Fruit fly (Drosophila melanogaster) whole organism, pupa: ENCODE measurements around the gene Lcp65Ad.

Experiments
- CG10348 ChIP-seq: fragments of 200-800 bp; sonication (Bioruptor generic); IDR thresholded peaks from 2 replicates; pipeline ENCODE4 v1.3.6; 2022; ENCODE audit warnings: missing biosample characterization, missing genetic modification characterization
- CG13204 ChIP-seq: fragments of 200-800 bp; sonication (Bioruptor generic); optimal IDR thresholded peaks from 2 replicates; lab custom pipeline; 2018; ENCODE audit warnings: missing biosample characterization, mild to moderate bottlenecking, missing genetic modification characterization, moderate library complexity
- CG14655 ChIP-seq: fragments of 200-800 bp; sonication (Bioruptor generic); optimal IDR thresholded peaks from 3 replicates; lab custom pipeline; 2017; ENCODE audit warnings: mild to moderate bottlenecking, missing biosample characterization, missing genetic modification reagents, missing genetic modification characterization
- CG17806 ChIP-seq: fragments of 200-800 bp; sonication (Bioruptor generic); optimal IDR thresholded peaks from 2 replicates; lab custom pipeline; 2018; ENCODE audit warnings: missing biosample characterization, mild to moderate bottlenecking, missing genetic modification characterization, moderate library complexity
- CG32121 ChIP-seq: fragments of 200-800 bp; sonication (Bioruptor generic); IDR thresholded peaks from 2 replicates; pipeline ENCODE4 v1.3.6; 2022; ENCODE audit warnings: missing biosample characterization, missing genetic modification characterization
- CG34367 ChIP-seq: fragments of 200-800 bp; sonication (Bioruptor generic); optimal IDR thresholded peaks from 2 replicates; lab custom pipeline; 2018; ENCODE audit warnings: missing biosample characterization, mild to moderate bottlenecking, missing genetic modification characterization
- CG8159 ChIP-seq: fragments of 200-800 bp; sonication (Bioruptor generic); optimal IDR thresholded peaks from 3 replicates; lab custom pipeline; 2018; ENCODE audit warnings: missing biosample characterization, mild to moderate bottlenecking, missing genetic modification characterization, moderate library complexity
- CG9948 ChIP-seq: fragments of 200-800 bp; sonication (Bioruptor generic); optimal IDR thresholded peaks from 2 replicates; lab custom pipeline; 2018; ENCODE audit warnings: missing biosample characterization, mild to moderate bottlenecking, missing genetic modification characterization, moderate library complexity
- EcR ChIP-seq: fragments of 200-800 bp; sonication (Bioruptor generic); optimal IDR thresholded peaks from 3 replicates; lab custom pipeline; 2019; ENCODE audit warnings: missing biosample characterization, missing genetic modification characterization, mild to moderate bottlenecking, moderate library complexity, missing genetic modification reagents
- Ets98B ChIP-seq: fragments of 200-800 bp; sonication (Bioruptor generic); IDR thresholded peaks from 2 replicates; pipeline ENCODE4 v1.3.6; 2022; ENCODE audit warnings: missing biosample characterization, missing genetic modification characterization
- Pif1B ChIP-seq: fragments of 200-800 bp; sonication (Bioruptor generic); optimal IDR thresholded peaks from 3 replicates; lab custom pipeline; 2016; ENCODE audit warnings: missing biosample characterization, missing genetic modification characterization
- Snoo ChIP-seq: fragments of 200-800 bp; sonication (Bioruptor generic); optimal IDR thresholded peaks from 3 replicates; lab custom pipeline; 2017; ENCODE audit warnings: missing biosample characterization, mild to moderate bottlenecking, missing genetic modification characterization, inconsistent platforms
- fd96Ca ChIP-seq: fragments of 200-800 bp; sonication (Bioruptor generic); IDR thresholded peaks from 3 replicates; pipeline ENCODE4 v1.3.6; 2022; ENCODE audit warnings: missing biosample characterization, missing genetic modification characterization
- gl ChIP-seq: fragments of 200-800 bp; sonication (Bioruptor generic); optimal IDR thresholded peaks from 2 replicates; lab custom pipeline; 2018; ENCODE audit warnings: missing biosample characterization, mild to moderate bottlenecking, missing genetic modification characterization

dm6 chr3L:6142313-6142712 is 882 bp upstream of the Lcp65Ad start, which contains the start of gene Cpr65Aw:
- TF ChIP-seq CG34367 (tag; lab: Kevin White, UChicago) (no peak), CG17806 (tag; lab: Kevin White, UChicago) (no peak), CG8159 (tag; lab: Kevin White, UChicago) (no peak), CG13204 (GFP tag; lab: Kevin White, UChicago) (no peak), CG32121 (GFP tag; lab: Robert Waterston, UW) (no peak), CG9948 (tag; lab: Kevin White, UChicago) (no peak), CG14655 (GFP tag; lab: Kevin White, UChicago) (no peak), EcR (GFP tag; lab: Kevin White, UChicago) (no peak), Pif1B (GFP tag; lab: Kevin White, UChicago) (no peak), fd96Ca (GFP tag; lab: Robert Waterston, UW) (no peak), gl (tag; lab: Kevin White, UChicago) (no peak), CG10348 (GFP tag; lab: Robert Waterston, UW) (no peak), Snoo (no peak), Ets98B (GFP tag; lab: Robert Waterston, UW) (no peak)
